Worm (Caenorhabditis elegans): ENCODE results near the gene fli-1.

Gene fli-1

DNA sequence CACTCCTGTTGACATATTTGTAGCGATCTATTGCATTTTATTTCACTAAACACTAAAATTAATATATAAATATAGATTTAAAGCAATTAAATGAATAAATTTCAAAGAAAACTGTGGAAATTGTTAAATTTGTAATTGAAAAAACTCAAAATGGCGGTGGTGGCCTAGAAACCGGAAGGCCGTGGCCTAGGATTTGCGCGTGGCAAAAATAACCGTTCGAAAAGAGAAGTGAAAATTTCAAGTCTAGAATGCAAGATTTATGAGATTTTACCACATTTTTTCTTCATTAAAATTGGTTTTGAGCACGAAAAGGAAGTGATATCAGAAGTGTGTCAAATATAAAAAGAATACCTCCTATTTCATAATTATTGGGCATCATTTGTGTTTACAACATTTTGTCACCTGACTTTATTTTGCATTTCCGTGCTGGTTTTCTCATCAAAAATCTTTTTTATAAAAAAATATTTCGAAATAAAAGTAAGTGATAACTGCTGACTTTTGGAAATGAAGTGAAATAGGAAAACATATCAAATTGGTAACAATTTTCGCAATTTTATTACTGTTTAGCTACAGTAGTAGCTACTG lies at the start of gene fli-1:
TSS of gene fli-1 (minus strand) at position 58 of the 585 bp plus-strand sequence.
- TF ChIP-seq ztf-29 (GFP tag; IDR thresholded peaks at IDR 0.05) (no peak), flt-1 (GFP tag; IDR thresholded peaks at IDR 0.05) (no peak), tab-1 (GFP tag; IDR thresholded peaks at IDR 0.05) (no peak), ref-1 (GFP tag; conservative IDR thresholded peaks at IDR 0.05) (no peak), klf-2 (GFP tag; conservative IDR thresholded peaks at IDR 0.05) (no peak), ztf-23 (GFP tag; IDR thresholded peaks at IDR 0.05) (no peak), cog-1 (tag; optimal IDR thresholded peaks at IDR 0.05) (no peak)

DNA sequence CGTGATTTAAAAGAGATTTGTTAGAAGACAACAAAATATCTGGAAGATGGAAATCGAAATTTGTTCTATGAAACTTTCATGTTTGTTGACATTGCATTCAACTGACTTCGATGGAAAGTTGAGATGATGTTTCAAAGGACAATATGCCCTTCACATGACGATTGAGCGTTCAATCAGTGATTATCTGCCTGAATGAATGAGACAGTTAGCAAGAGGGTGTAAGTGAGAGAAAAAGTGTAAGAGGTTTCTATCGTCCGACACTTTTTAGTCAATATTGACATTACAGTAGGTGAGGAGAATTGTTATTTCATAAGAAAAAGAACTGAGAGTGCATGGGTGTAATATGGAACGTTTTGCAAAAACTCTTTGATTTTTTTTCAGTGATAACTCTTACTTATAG lies 49.7 kb upstream of the fli-1 start:
- TF ChIP-seq klf-2 (GFP tag; conservative IDR thresholded peaks at IDR 0.05) = no peak
- TF ChIP-seq med-1 (GFP tag; optimal IDR thresholded peaks at IDR 0.05; ENCODE audit: insufficient read depth) = no peak
- TF ChIP-seq flt-1 (GFP tag; IDR thresholded peaks at IDR 0.05) = no peak
- no peak for TF ChIP-seq ztf-29 (GFP tag; IDR thresholded peaks at IDR 0.05)
- TF ChIP-seq ztf-23 (GFP tag; IDR thresholded peaks at IDR 0.05) = no peak
- no peak for TF ChIP-seq cog-1 (tag; optimal IDR thresholded peaks at IDR 0.05)

DNA sequence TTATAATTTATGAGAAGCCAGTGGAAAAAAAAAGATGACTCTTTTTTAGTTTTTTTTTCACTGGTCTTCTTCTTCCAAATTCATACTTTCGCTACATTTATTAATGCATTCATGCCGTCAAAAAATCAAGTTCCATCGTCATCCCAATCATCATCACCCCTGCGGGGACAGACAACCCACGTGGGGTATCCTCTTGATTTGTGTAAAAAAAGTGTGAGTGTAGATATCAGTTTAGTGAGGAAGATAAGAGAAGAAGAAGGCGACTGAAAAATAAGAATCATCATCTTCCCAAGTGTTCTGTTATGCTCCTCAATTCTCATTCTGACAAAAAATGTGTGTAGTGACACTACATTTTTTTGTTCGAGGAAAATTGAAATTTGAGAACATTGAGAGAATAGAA lies 48.4 kb upstream of the fli-1 start:
- TF ChIP-seq flt-1 (GFP tag; IDR thresholded peaks at IDR 0.05) (no peak), tab-1 (GFP tag; IDR thresholded peaks at IDR 0.05) (no peak)

DNA sequence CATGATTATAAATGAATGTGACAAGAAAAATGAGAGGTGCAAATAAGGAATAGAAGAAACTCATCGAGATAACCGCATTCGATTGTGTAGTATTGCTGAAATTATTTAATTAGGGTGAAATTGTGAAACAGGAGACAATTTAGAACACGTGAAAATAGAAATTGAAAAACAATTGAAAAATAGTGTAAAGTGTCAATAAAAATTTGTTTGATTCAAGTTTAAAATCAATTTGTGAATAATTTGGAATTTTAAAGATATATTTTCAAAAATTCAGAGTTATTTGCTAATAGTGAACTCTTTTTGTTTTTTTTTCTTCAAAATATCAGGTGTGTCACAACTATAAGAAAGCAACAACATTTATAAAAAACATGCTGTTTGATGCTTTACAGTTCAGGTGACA lies 47.8 kb upstream of the fli-1 start, which contains the start of gene ZK370.4:
TSS of gene ZK370.4 (minus strand) at position 101 of the 400 bp plus-strand sequence.
- TF ChIP-seq ref-1 (GFP tag; conservative IDR thresholded peaks at IDR 0.05) = no peak
- no peak for TF ChIP-seq ztf-23 (GFP tag; IDR thresholded peaks at IDR 0.05)
- no peak for TF ChIP-seq T22C8.4 (GFP tag; IDR thresholded peaks at IDR 0.05)
- no peak for TF ChIP-seq med-1 (GFP tag; optimal IDR thresholded peaks at IDR 0.05; ENCODE audit: insufficient read depth)
- TF ChIP-seq tab-1 (GFP tag; IDR thresholded peaks at IDR 0.05) = no peak
- no peak for TF ChIP-seq klf-2 (GFP tag; conservative IDR thresholded peaks at IDR 0.05)
- TF ChIP-seq flt-1 (GFP tag; IDR thresholded peaks at IDR 0.05) = no peak
- no peak for TF ChIP-seq cog-1 (tag; optimal IDR thresholded peaks at IDR 0.05)
- TF ChIP-seq ztf-29 (GFP tag; IDR thresholded peaks at IDR 0.05) = no peak

DNA sequence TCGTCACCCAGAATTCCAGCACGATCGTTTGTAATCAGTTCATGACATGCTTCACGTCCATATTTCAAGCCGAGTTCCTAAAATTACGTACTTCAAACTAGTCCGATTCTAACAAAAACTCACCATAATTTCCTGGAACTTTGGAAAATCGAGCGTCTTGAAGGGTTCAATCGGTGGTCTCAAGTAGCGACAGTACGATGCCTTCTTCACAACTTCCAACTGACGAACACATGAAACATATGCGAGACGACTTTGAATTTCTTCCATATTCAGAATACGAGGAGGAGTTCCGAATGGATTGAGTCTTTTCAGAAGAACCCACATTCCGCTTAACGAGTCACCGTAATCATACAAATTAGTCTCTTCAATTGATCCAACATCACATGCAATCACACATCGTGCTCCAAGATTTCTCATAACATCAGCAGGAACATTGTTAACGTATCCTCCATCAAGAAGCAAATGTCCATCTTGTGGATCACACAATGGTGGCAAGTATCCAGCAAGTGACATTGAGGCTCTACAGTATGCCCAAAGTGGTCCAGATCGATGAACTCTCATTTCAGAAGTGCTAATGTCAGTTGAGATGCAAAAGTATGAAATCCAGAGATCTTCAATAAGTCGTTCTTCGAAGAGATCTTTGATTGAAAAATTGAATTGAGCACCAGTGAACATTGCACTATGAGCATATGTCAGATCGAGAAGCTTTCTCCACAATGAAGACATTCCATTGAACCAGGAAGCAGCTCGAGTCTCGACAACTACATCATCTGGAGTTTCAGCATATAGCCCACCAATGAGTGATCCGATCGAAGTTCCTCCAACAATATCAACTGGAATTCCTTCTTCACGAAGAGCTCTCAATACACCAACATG lies 42.7 kb upstream of the fli-1 start:
- TF ChIP-seq ztf-29 (GFP tag; IDR thresholded peaks at IDR 0.05) = no peak
- no peak for TF ChIP-seq ref-1 (GFP tag; conservative IDR thresholded peaks at IDR 0.05)
- TF ChIP-seq T22C8.4 (GFP tag; IDR thresholded peaks at IDR 0.05) = no peak
- TF ChIP-seq ztf-23 (GFP tag; IDR thresholded peaks at IDR 0.05) = no peak
- TF ChIP-seq tab-1 (GFP tag; IDR thresholded peaks at IDR 0.05) = no peak
- TF ChIP-seq med-1 (GFP tag; optimal IDR thresholded peaks at IDR 0.05; ENCODE audit: insufficient read depth) = no peak
- TF ChIP-seq cog-1 (tag; optimal IDR thresholded peaks at IDR 0.05) = no peak
- no peak for TF ChIP-seq flt-1 (GFP tag; IDR thresholded peaks at IDR 0.05)
- no peak for TF ChIP-seq klf-2 (GFP tag; conservative IDR thresholded peaks at IDR 0.05)

DNA sequence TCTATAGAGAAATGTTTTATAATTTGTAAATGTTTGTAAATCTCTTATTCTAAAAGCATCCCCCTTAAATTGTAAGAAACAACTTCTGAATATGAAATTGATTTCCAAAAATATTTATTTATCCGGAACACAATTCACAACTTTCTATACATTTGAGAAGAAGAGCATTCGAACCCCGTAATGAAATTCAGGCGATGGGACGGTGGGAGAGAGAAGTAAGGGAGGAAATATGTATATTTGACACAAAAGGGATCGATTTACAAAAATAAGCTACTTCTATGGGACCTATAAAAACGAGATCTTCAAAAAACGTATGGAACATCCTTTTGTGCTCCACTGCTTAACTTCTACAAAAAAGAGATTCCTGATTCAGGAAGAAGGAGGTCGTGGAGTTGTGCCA lies 41.7 kb upstream of the fli-1 start:
- no peak for TF ChIP-seq ref-1 (GFP tag; conservative IDR thresholded peaks at IDR 0.05)
- TF ChIP-seq T22C8.4 (GFP tag; IDR thresholded peaks at IDR 0.05) = no peak
- TF ChIP-seq ztf-29 (GFP tag; IDR thresholded peaks at IDR 0.05) = no peak
- TF ChIP-seq ztf-23 (GFP tag; IDR thresholded peaks at IDR 0.05) = no peak
- TF ChIP-seq tab-1 (GFP tag; IDR thresholded peaks at IDR 0.05) = no peak
- no peak for TF ChIP-seq med-1 (GFP tag; optimal IDR thresholded peaks at IDR 0.05; ENCODE audit: insufficient read depth)
- TF ChIP-seq cog-1 (tag; optimal IDR thresholded peaks at IDR 0.05) = no peak
- TF ChIP-seq flt-1 (GFP tag; IDR thresholded peaks at IDR 0.05) = no peak
- no peak for TF ChIP-seq klf-2 (GFP tag; conservative IDR thresholded peaks at IDR 0.05)

DNA sequence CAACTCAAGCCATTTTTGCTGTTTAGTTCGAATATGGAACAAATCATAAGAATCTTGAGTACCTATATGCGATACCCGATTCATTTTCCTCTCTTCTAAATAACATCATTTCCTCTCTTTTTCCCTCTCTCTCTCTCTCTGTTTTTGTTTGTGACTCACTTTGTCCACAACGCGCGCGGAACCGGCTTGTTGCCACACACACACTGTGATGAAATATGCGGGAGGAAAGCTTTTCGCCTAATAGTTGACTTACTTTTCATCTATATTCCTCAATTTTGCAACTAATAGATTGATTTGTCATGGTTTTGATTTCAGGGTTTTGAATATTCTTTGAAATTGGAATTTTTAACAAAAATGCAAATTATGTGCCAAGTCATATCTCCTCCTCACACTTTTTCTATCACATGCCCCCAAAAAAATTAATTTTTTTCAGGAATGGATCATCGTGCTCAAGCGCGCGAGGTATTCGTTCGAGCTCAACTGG lies 36.3 kb upstream of the fli-1 start, which contains the start of gene hipr-1:
TSS of gene hipr-1 (plus strand) at position 434 of the 484 bp plus-strand sequence.
- TF ChIP-seq tab-1 (GFP tag; IDR thresholded peaks at IDR 0.05) = no peak
- no peak for TF ChIP-seq ztf-29 (GFP tag; IDR thresholded peaks at IDR 0.05)
- TF ChIP-seq ztf-23 (GFP tag; IDR thresholded peaks at IDR 0.05) = no peak
- TF ChIP-seq flt-1 (GFP tag; IDR thresholded peaks at IDR 0.05) = no peak
- no peak for TF ChIP-seq cog-1 (tag; optimal IDR thresholded peaks at IDR 0.05)
- TF ChIP-seq med-1 (GFP tag; optimal IDR thresholded peaks at IDR 0.05; ENCODE audit: insufficient read depth) = no peak
- TF ChIP-seq ref-1 (GFP tag; conservative IDR thresholded peaks at IDR 0.05) = no peak
- no peak for TF ChIP-seq T22C8.4 (GFP tag; IDR thresholded peaks at IDR 0.05)

DNA sequence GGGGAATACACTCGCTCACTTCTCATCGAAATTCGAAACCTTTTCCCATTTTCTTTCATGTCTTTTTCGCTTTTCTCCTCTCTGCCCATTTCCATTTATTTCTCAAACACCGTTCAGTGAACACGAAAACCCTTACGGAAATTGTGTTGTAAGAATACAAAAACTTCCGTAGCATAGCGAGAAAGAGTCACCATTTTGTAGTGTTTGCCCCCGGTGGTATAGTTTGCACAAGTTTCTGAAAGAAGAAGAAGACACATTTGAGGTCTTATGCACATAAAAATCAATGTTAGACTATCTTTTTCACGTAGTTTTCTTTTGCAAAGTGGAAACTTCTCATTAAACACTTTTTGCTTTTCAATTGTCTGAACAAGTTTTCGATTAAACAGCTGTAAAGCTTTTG lies 35.6 kb upstream of the fli-1 start:
- no peak for TF ChIP-seq flt-1 (GFP tag; IDR thresholded peaks at IDR 0.05)
- no peak for TF ChIP-seq cog-1 (tag; optimal IDR thresholded peaks at IDR 0.05)
- TF ChIP-seq klf-2 (GFP tag; conservative IDR thresholded peaks at IDR 0.05) = no peak
- no peak for TF ChIP-seq ztf-23 (GFP tag; IDR thresholded peaks at IDR 0.05)
- no peak for TF ChIP-seq tab-1 (GFP tag; IDR thresholded peaks at IDR 0.05)
- no peak for TF ChIP-seq ref-1 (GFP tag; conservative IDR thresholded peaks at IDR 0.05)
- TF ChIP-seq T22C8.4 (GFP tag; IDR thresholded peaks at IDR 0.05) = no peak
- TF ChIP-seq med-1 (GFP tag; optimal IDR thresholded peaks at IDR 0.05; ENCODE audit: insufficient read depth) = no peak
- no peak for TF ChIP-seq ztf-29 (GFP tag; IDR thresholded peaks at IDR 0.05)

DNA sequence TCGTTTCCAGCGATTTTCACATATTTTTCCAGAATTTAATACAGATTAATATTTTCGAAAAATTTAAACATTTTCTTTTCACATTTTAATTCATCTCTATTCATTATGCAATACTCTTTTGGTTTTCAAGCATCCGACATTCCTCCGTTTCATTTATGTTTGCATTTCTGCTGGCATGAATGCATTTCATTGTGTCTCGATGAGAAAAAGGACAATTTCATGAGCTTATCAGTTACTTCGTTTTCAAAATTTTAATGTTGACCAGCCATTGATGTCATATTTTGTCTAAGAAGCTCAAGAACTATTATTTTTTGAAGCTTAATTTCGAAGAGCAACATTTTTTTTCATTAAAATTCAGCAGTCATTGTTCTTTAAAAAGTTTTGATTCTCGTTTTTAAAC lies 35.1 kb upstream of the fli-1 start:
- no peak for TF ChIP-seq med-1 (GFP tag; optimal IDR thresholded peaks at IDR 0.05; ENCODE audit: insufficient read depth)
- TF ChIP-seq flt-1 (GFP tag; IDR thresholded peaks at IDR 0.05) = no peak
- no peak for TF ChIP-seq ref-1 (GFP tag; conservative IDR thresholded peaks at IDR 0.05)
- TF ChIP-seq tab-1 (GFP tag; IDR thresholded peaks at IDR 0.05) = no peak
